Worm (Caenorhabditis elegans) whole organism, midembryonic: Measurements from ENCODE around the gene daf-11.

ENCODE experiments used
- T22C8.4 ChIP-seq: fragments of 200-800 bp; sonication (Bioruptor generic); IDR thresholded peaks from 2 replicates; pipeline ENCODE4 v1.3.6; 2022; ENCODE audit warnings: missing genetic modification characterization, missing compliant biosample characterization
- flt-1 ChIP-seq: fragments of 200-800 bp; sonication (Bioruptor generic); IDR thresholded peaks from 2 replicates; pipeline ENCODE4 v1.3.6; 2022; ENCODE audit warnings: missing genetic modification characterization, missing compliant biosample characterization
- klf-2 ChIP-seq: fragments of 200-800 bp; sonication (Bioruptor generic); conservative IDR thresholded peaks from 2 replicates; pipeline ENCODE4 v1.3.6; 2022; ENCODE audit warnings: missing genetic modification reagents, missing genetic modification characterization, missing compliant biosample characterization
- ztf-23 ChIP-seq: fragments of 200-800 bp; sonication (Bioruptor generic); IDR thresholded peaks from 2 replicates; pipeline ENCODE4 v1.3.6; 2022; ENCODE audit warnings: missing genetic modification reagents, missing genetic modification characterization, missing compliant biosample characterization
- ztf-29 ChIP-seq: fragments of 200-800 bp; sonication (Bioruptor generic); IDR thresholded peaks from 2 replicates; pipeline ENCODE4 v1.3.6; 2022; ENCODE audit warnings: missing genetic modification reagents, missing genetic modification characterization, missing compliant biosample characterization

DNA sequence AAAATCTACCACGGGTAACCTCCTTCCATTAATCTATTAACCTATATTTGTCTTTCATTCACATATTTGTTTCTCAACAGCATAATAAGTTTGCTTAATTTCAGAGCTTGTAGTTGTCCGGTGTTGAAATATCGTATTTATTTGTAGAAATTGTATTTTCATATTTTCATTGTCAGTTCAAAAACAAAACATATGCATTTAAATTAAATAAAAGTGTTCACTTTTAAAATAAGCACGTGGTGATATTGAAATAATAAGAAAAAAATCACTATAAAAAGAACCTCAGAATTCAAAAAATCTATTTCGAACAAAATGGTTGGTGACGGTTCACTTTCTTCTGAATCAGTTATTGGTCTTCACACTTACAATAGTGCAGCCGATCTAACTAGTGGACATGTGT is 32.8 kb upstream of the daf-11 start, which contains the start of gene T04F3.3:
- TF ChIP-seq klf-2 (GFP tag; lab: Robert Waterston, UW) (no peak), ztf-23 (GFP tag; lab: Robert Waterston, UW) (no peak), T22C8.4 (no peak), flt-1 (GFP tag; lab: Robert Waterston, UW) (no peak), ztf-29 (GFP tag; lab: Robert Waterston, UW) (no peak)
